Worm (Caenorhabditis elegans): ENCODE measurements around the gene Y48A6B.8.

- no peak for TF ChIP-seq ztf-4 (tag; optimal IDR thresholded peaks at IDR 0.05)
- TF ChIP-seq alr-1 (tag; optimal IDR thresholded peaks at IDR 0.05), result no peak
- TF ChIP-seq elt-3 (tag; optimal IDR thresholded peaks at IDR 0.05), result no peak
- TF ChIP-seq skn-1 (tag; optimal IDR thresholded peaks at IDR 0.05), result no peak
- no peak for TF ChIP-seq mab-5 (tag; optimal IDR thresholded peaks at IDR 0.05)
- no peak for TF ChIP-seq mdl-1 (tag; optimal IDR thresholded peaks at IDR 0.05)
- TF ChIP-seq nhr-21 (tag; optimal IDR thresholded peaks at IDR 0.05), result no peak
- TF ChIP-seq lin-39 (tag; optimal IDR thresholded peaks at IDR 0.05), result no peak
These were observed 17.3 kb upstream of the Y48A6B.8 start for ce11 chrIII:11046549-11046948.

Data from whole organism, L2 larva.